Worm (Caenorhabditis elegans) whole organism, mixed stage, embryonic: Measurements from ENCODE around the gene T04H1.5.

Experiments
- lin-13 ChIP-seq: fragments of 150-350 bp; optimal IDR thresholded peaks from 2 replicates; lab custom pipeline; 2014; ENCODE audit warnings: missing biosample characterization, missing genetic modification characterization
- unc-62 ChIP-seq: fragments of 150-350 bp; optimal IDR thresholded peaks from 2 replicates; lab custom pipeline; 2014; ENCODE audit warnings: missing biosample characterization, missing genetic modification reagents, missing genetic modification characterization
- zip-8 ChIP-seq: fragments of 150-350 bp; optimal IDR thresholded peaks from 2 replicates; lab custom pipeline; 2014; ENCODE audit warnings: missing biosample characterization, missing genetic modification characterization
- ztf-11 ChIP-seq: fragments of 150-350 bp; optimal IDR thresholded peaks from 2 replicates; lab custom pipeline; 2014; ENCODE audit warnings: missing biosample characterization, missing genetic modification characterization

- TF ChIP-seq ztf-11 (tag; lab: Kevin White, UChicago) (no peak), unc-62 (GFP tag; lab: Kevin White, UChicago) (no peak), lin-13 (tag; lab: Kevin White, UChicago) (no peak), zip-8 (no peak)
These were observed 43.0 kb downstream of the T04H1.5 start for ce11 chrV:12294091-12294490.
